Worm (Caenorhabditis elegans): ENCODE results near the gene Y42A5A.1.

The Y42A5A.1 gene

DNA sequence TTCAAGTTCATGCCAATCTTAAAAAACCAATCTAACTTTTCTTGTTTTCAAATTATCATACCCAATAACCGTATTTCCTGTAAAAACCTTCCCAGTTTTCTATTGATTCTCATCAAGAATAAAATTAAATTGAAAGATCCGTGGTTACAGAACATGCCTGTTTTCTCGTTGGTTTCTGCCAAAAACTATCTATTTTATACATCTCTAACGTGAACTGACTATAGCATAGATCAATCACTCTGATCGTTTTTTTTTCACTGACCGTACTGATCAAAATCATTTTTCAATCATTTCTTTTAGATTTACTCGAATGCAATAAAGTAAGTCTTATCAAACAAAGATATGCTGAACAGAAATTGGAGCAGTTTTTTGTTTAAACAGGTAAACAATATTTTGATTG is 37.2 kb downstream of the Y42A5A.1 start, which contains the start of gene C06H2.2:
C06H2.2 (plus strand) TSS at position 301 of the 400 bp plus-strand sequence.
- TF ChIP-seq alr-1 (tag; optimal IDR thresholded peaks at IDR 0.05) = no peak
- no peak for TF ChIP-seq nhr-6 (tag; optimal IDR thresholded peaks at IDR 0.05)
- no peak for TF ChIP-seq R02D3.7 (tag; optimal IDR thresholded peaks at IDR 0.05)
- no peak for TF ChIP-seq ceh-82 (tag; optimal IDR thresholded peaks at IDR 0.05)
- no peak for TF ChIP-seq nhr-11 (tag; optimal IDR thresholded peaks at IDR 0.05)
- TF ChIP-seq mbf-1 (tag; optimal IDR thresholded peaks at IDR 0.05) = no peak
- no peak for TF ChIP-seq lin-13 (GFP tag; optimal IDR thresholded peaks at IDR 0.05)
- no peak for TF ChIP-seq elt-3 (tag; optimal IDR thresholded peaks at IDR 0.05)
- TF ChIP-seq snpc-4 (tag; optimal IDR thresholded peaks at IDR 0.05) = no peak
- TF ChIP-seq nhr-12 (tag; optimal IDR thresholded peaks at IDR 0.05) = no peak
- TF ChIP-seq skn-1 (tag; optimal IDR thresholded peaks at IDR 0.05) = no peak
- no peak for TF ChIP-seq nhr-10 (tag; optimal IDR thresholded peaks at IDR 0.05)
- no peak for TF ChIP-seq blmp-1 (tag; optimal IDR thresholded peaks at IDR 0.05; ENCODE audit: insufficient read depth)
- TF ChIP-seq unc-39 (tag; optimal IDR thresholded peaks at IDR 0.05) = no peak
- no peak for TF ChIP-seq sma-3 (GFP tag; optimal IDR thresholded peaks at IDR 0.05)
- TF ChIP-seq gmeb-1 (tag; optimal IDR thresholded peaks at IDR 0.05) = no peak
- TF ChIP-seq lsy-2 (tag; optimal IDR thresholded peaks at IDR 0.05) = no peak
- TF ChIP-seq fos-1 (tag; optimal IDR thresholded peaks at IDR 0.05) = no peak
- TF ChIP-seq nhr-23 (tag; optimal IDR thresholded peaks at IDR 0.05) = no peak

DNA sequence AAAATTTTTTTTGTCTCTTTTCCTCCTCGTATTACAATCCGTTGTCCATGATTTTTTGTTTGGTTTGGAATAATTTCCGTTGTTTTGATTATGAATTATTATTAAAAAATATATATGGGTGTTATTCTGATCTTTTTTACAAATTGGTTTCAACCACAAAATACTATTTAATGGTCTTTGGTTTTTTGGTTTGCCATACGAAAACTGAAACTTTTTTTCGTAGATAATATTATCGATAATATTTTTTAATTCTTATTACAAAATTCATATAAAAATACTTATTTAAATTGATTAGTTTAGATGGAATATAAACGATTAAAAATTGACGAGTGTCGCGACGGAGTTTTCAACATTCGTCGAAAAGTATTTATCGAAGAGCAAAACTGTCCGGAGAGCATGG is 39.4 kb downstream of the Y42A5A.1 start, which contains the start of gene jmjd-5:
jmjd-5 (plus strand) TSS at position 301 of the 400 bp plus-strand sequence.
- no peak for TF ChIP-seq nhr-6 (tag; optimal IDR thresholded peaks at IDR 0.05)
- no peak for TF ChIP-seq peb-1 (tag; optimal IDR thresholded peaks at IDR 0.05)
- no peak for TF ChIP-seq dmd-4 (tag; optimal IDR thresholded peaks at IDR 0.05)
- no peak for TF ChIP-seq elt-1 (tag; optimal IDR thresholded peaks at IDR 0.05)
- TF ChIP-seq unc-62 (GFP tag; optimal IDR thresholded peaks at IDR 0.05) = no peak
- TF ChIP-seq Y55F3AM.14 (GFP tag; optimal IDR thresholded peaks at IDR 0.05) = no peak
- TF ChIP-seq C34F6.9 (tag; optimal IDR thresholded peaks at IDR 0.05) = no peak

DNA sequence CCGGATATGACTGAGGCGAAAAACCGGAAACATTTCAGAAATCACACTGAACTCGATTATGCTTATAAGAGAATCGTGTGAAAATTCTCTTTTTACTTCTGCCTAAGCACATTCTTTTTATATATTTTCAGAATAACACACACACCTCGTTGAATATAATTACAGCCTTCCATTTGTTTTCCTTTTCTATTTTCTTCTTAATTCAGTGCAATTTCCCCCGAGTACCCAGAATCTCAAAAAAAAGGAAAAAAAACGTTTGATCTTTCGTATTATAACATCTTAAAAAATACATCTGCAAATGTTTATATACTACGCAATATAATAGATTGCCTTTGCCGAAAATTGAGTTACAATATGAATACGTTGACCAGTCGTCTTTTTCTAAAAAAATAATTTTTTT is 44.1 kb downstream of the Y42A5A.1 start:
- TF ChIP-seq sma-9 (GFP tag; optimal IDR thresholded peaks at IDR 0.05) (no peak), sma-9 (tag; optimal IDR thresholded peaks at IDR 0.05) (no peak), nhr-21 (tag; optimal IDR thresholded peaks at IDR 0.05) (no peak), ceh-16 (tag; optimal IDR thresholded peaks at IDR 0.05) (no peak), elt-1 (tag; optimal IDR thresholded peaks at IDR 0.05) (no peak)

DNA sequence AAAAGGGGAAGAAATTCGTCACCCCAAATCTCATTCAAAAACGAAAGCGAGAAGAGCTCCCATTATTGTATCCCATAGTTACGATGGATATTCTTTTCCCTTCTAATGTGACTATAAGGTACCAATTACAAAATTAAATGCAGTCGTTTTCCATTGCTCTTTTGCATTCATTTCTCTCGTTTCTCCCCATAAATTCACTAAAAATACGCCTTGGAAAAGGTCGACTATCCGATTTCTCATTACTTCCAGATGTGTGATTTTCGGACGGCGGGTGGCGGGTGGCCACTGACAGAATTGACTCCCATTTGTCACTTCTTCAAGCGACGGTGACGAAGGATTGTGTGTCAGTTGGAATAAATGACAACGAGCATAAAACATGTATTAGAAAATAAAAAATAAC is 45.8 kb downstream of the Y42A5A.1 start:
- TF ChIP-seq ZK546.5 (tag; optimal IDR thresholded peaks at IDR 0.05) (no peak), sma-3 (GFP tag; optimal IDR thresholded peaks at IDR 0.05) (no peak)

DNA sequence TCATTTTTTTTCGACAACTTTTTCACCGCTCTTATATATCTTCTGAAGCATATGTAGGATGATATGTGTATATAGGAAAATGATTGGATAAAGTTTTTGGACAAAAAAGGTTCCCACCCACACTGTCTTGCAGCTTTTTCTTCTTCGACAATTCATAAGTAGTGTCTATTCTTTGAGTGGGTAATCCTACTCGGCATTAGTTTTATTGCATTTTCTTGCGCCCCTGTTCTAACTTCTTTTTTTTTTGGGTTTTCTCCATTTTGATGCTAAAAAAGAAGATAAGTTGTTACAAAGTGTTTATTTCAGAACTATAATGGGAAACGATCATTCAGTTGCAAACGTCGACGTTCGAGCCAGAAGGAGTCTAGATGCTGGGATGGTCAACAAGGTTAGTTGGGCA is 46.5 kb downstream of the Y42A5A.1 start, which contains the start of gene glb-3:
glb-3 (plus strand) TSS at position 301 of the 400 bp plus-strand sequence.
- TF ChIP-seq nhr-6 (tag; optimal IDR thresholded peaks at IDR 0.05) (no peak), nhr-129 (tag; optimal IDR thresholded peaks at IDR 0.05) (no peak), ama-1 (optimal IDR thresholded peaks at IDR 0.05) (no peak), lin-39 (tag; optimal IDR thresholded peaks at IDR 0.05) (no peak), nhr-21 (tag; optimal IDR thresholded peaks at IDR 0.05) (no peak), nhr-12 (tag; optimal IDR thresholded peaks at IDR 0.05) (no peak), alr-1 (tag; optimal IDR thresholded peaks at IDR 0.05) (no peak), fos-1 (tag; optimal IDR thresholded peaks at IDR 0.05) (no peak), lin-13 (GFP tag; optimal IDR thresholded peaks at IDR 0.05) (no peak), ceh-82 (tag; optimal IDR thresholded peaks at IDR 0.05) (no peak), nhr-23 (tag; optimal IDR thresholded peaks at IDR 0.05) (no peak), Y55F3AM.14 (GFP tag; optimal IDR thresholded peaks at IDR 0.05) (no peak)

DNA sequence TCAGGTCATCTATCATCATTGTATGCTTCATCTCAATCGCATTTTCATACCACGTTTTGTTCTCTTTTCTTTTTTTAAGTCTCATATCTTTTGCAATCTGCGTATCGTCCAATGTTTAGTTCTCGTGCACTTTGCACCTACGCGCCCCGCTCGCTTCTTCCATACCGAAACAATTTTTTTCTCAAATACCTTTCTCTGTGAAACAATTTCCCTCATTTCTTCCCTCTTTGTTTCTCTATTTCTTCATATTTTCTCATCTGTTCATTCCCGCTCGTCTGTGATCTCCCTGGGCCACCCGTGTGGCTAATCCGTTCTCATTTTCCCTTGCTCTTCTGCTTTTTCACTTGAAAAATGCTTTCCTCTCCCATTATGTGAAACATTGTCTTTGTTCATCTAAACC is 52.6 kb downstream of the Y42A5A.1 start:
- TF ChIP-seq fos-1 (tag; optimal IDR thresholded peaks at IDR 0.05) = peak; percentile 37
- TF ChIP-seq mab-5 (tag; optimal IDR thresholded peaks at IDR 0.05) = no peak
- no peak for TF ChIP-seq lin-11 (tag; optimal IDR thresholded peaks at IDR 0.05)
- no peak for TF ChIP-seq gmeb-1 (tag; optimal IDR thresholded peaks at IDR 0.05)
- peak; percentile 66 for TF ChIP-seq sma-9 (GFP tag; optimal IDR thresholded peaks at IDR 0.05)
- TF ChIP-seq sma-9 (tag; optimal IDR thresholded peaks at IDR 0.05) = no peak
- TF ChIP-seq lsy-2 (tag; optimal IDR thresholded peaks at IDR 0.05) = peak in 1 of 2 experiments; percentile 27
- no peak for TF ChIP-seq skn-1 (tag; optimal IDR thresholded peaks at IDR 0.05)
- TF ChIP-seq ztf-11 (tag; optimal IDR thresholded peaks at IDR 0.05) = no peak
- TF ChIP-seq nhr-129 (tag; optimal IDR thresholded peaks at IDR 0.05) = peak; percentile 65
- TF ChIP-seq zag-1 (tag; optimal IDR thresholded peaks at IDR 0.05) = no peak
- TF ChIP-seq unc-55 (GFP tag; optimal IDR thresholded peaks at IDR 0.05) = peak; percentile 38
- TF ChIP-seq C34F6.9 (tag; optimal IDR thresholded peaks at IDR 0.05) = peak; percentile 4
- peak; percentile 53 for TF ChIP-seq F13H6.1 (tag; optimal IDR thresholded peaks at IDR 0.05)
- no peak for TF ChIP-seq alr-1 (tag; optimal IDR thresholded peaks at IDR 0.05)

All from whole organism, L2 larva.